Fruit fly (Drosophila melanogaster) whole organism, pupa: Measurements from ENCODE around the gene nompC.

Experiments
- CG10348 ChIP-seq: fragments of 200-800 bp; sonication (Bioruptor generic); IDR thresholded peaks from 2 replicates; pipeline ENCODE4 v1.3.6; 2022; ENCODE audit warnings: missing biosample characterization, missing genetic modification characterization
- CG12605 ChIP-seq: fragments of 200-800 bp; sonication (Bioruptor generic); IDR thresholded peaks from 2 replicates; pipeline ENCODE4 v1.3.6; 2022; ENCODE audit warnings: missing biosample characterization, missing genetic modification characterization
- CG13204 ChIP-seq: fragments of 200-800 bp; sonication (Bioruptor generic); optimal IDR thresholded peaks from 2 replicates; lab custom pipeline; 2018; ENCODE audit warnings: missing biosample characterization, mild to moderate bottlenecking, missing genetic modification characterization, moderate library complexity
- CG14655 ChIP-seq: fragments of 200-800 bp; sonication (Bioruptor generic); optimal IDR thresholded peaks from 3 replicates; lab custom pipeline; 2017; ENCODE audit warnings: mild to moderate bottlenecking, missing biosample characterization, missing genetic modification reagents, missing genetic modification characterization
- CG15710 ChIP-seq: fragments of 200-800 bp; sonication (Bioruptor generic); optimal IDR thresholded peaks from 2 replicates; lab custom pipeline; 2018; ENCODE audit warnings: missing biosample characterization, mild to moderate bottlenecking, missing genetic modification characterization, moderate library complexity
- CG17806 ChIP-seq: fragments of 200-800 bp; sonication (Bioruptor generic); optimal IDR thresholded peaks from 2 replicates; lab custom pipeline; 2018; ENCODE audit warnings: missing biosample characterization, mild to moderate bottlenecking, missing genetic modification characterization, moderate library complexity
- CG32121 ChIP-seq: fragments of 200-800 bp; sonication (Bioruptor generic); IDR thresholded peaks from 2 replicates; pipeline ENCODE4 v1.3.6; 2022; ENCODE audit warnings: missing biosample characterization, missing genetic modification characterization
- CG34367 ChIP-seq: fragments of 200-800 bp; sonication (Bioruptor generic); optimal IDR thresholded peaks from 2 replicates; lab custom pipeline; 2018; ENCODE audit warnings: missing biosample characterization, mild to moderate bottlenecking, missing genetic modification characterization
- CG4496 ChIP-seq: fragments of 200-800 bp; sonication (Bioruptor generic); IDR thresholded peaks from 3 replicates; pipeline ENCODE4 v1.3.6; 2022; ENCODE audit warnings: missing biosample characterization, missing genetic modification characterization
- CG8159 ChIP-seq: fragments of 200-800 bp; sonication (Bioruptor generic); optimal IDR thresholded peaks from 3 replicates; lab custom pipeline; 2018; ENCODE audit warnings: missing biosample characterization, mild to moderate bottlenecking, missing genetic modification characterization, moderate library complexity
- CG8301 ChIP-seq: fragments of 200-800 bp; sonication (Bioruptor generic); optimal IDR thresholded peaks from 2 replicates; lab custom pipeline; 2018; ENCODE audit warnings: missing biosample characterization, mild to moderate bottlenecking, missing genetic modification characterization
- CG9948 ChIP-seq: fragments of 200-800 bp; sonication (Bioruptor generic); optimal IDR thresholded peaks from 2 replicates; lab custom pipeline; 2018; ENCODE audit warnings: missing biosample characterization, mild to moderate bottlenecking, missing genetic modification characterization, moderate library complexity
- D1 ChIP-seq: fragments of 200-800 bp; sonication (Bioruptor generic); optimal IDR thresholded peaks from 2 replicates; lab custom pipeline; 2018; ENCODE audit warnings: missing biosample characterization, mild to moderate bottlenecking, missing genetic modification characterization, moderate library complexity
- EcR ChIP-seq: fragments of 200-800 bp; sonication (Bioruptor generic); optimal IDR thresholded peaks from 3 replicates; lab custom pipeline; 2019; ENCODE audit warnings: missing biosample characterization, missing genetic modification characterization, mild to moderate bottlenecking, moderate library complexity, missing genetic modification reagents
- Ets98B ChIP-seq: fragments of 200-800 bp; sonication (Bioruptor generic); IDR thresholded peaks from 2 replicates; pipeline ENCODE4 v1.3.6; 2022; ENCODE audit warnings: missing biosample characterization, missing genetic modification characterization
- Pif1A ChIP-seq: fragments of 200-800 bp; sonication (Bioruptor generic); optimal IDR thresholded peaks from 3 replicates; lab custom pipeline; 2016; ENCODE audit warnings: missing biosample characterization, missing genetic modification characterization
- Pif1B ChIP-seq: fragments of 200-800 bp; sonication (Bioruptor generic); optimal IDR thresholded peaks from 3 replicates; lab custom pipeline; 2016; ENCODE audit warnings: missing biosample characterization, missing genetic modification characterization
- Snoo ChIP-seq: fragments of 200-800 bp; sonication (Bioruptor generic); optimal IDR thresholded peaks from 3 replicates; lab custom pipeline; 2017; ENCODE audit warnings: missing biosample characterization, mild to moderate bottlenecking, missing genetic modification characterization, inconsistent platforms
- fd96Ca ChIP-seq: fragments of 200-800 bp; sonication (Bioruptor generic); IDR thresholded peaks from 3 replicates; pipeline ENCODE4 v1.3.6; 2022; ENCODE audit warnings: missing biosample characterization, missing genetic modification characterization
- gl ChIP-seq: fragments of 200-800 bp; sonication (Bioruptor generic); optimal IDR thresholded peaks from 2 replicates; lab custom pipeline; 2018; ENCODE audit warnings: missing biosample characterization, mild to moderate bottlenecking, missing genetic modification characterization
- rn ChIP-seq: fragments of 200-800 bp; sonication (Bioruptor generic); IDR thresholded peaks from 2 replicates; pipeline ENCODE4 v1.3.6; 2022; ENCODE audit warnings: missing biosample characterization, missing genetic modification characterization

Gene nompC

dm6 chr2L:5321014-5321413 lies 25.0 kb upstream of the nompC start:
- TF ChIP-seq CG8301 (no peak), CG8159 (tag; lab: Kevin White, UChicago) (no peak), CG10348 (GFP tag; lab: Robert Waterston, UW) (no peak), D1 (tag; lab: Kevin White, UChicago) (no peak), gl (tag; lab: Kevin White, UChicago) (no peak), CG4496 (no peak), Pif1A (no peak), CG17806 (tag; lab: Kevin White, UChicago) (no peak), Pif1B (no peak), CG9948 (tag; lab: Kevin White, UChicago) (no peak), rn (GFP tag; lab: Robert Waterston, UW) (no peak), CG14655 (GFP tag; lab: Kevin White, UChicago) (no peak), EcR (GFP tag; lab: Kevin White, UChicago) (no peak), CG15710 (tag; lab: Kevin White, UChicago) (no peak), Snoo (tag; lab: Kevin White, UChicago) (no peak), fd96Ca (GFP tag; lab: Robert Waterston, UW) (no peak), Ets98B (GFP tag; lab: Robert Waterston, UW) (no peak), CG12605 (no peak), CG13204 (GFP tag; lab: Kevin White, UChicago) (no peak), CG34367 (no peak)
- TF ChIP-seq, all 21 proteins: peak for 0

- peak; percentile 54 for TF ChIP-seq CG9948 (tag; lab: Kevin White, UChicago)
- peak; percentile 77 for TF ChIP-seq CG15710 (tag; lab: Kevin White, UChicago)
- no peak for TF ChIP-seq Pif1A
- TF ChIP-seq EcR (GFP tag; lab: Kevin White, UChicago), result peak; percentile 42
- peak; percentile 58 for TF ChIP-seq gl (tag; lab: Kevin White, UChicago)
- no peak for TF ChIP-seq D1 (tag; lab: Kevin White, UChicago)
- no peak for TF ChIP-seq CG8301
- no peak for TF ChIP-seq CG14655 (GFP tag; lab: Kevin White, UChicago)
- peak; percentile 95 for TF ChIP-seq fd96Ca (GFP tag; lab: Robert Waterston, UW)
- TF ChIP-seq CG34367, result peak; percentile 57
- TF ChIP-seq Pif1B, result peak; percentile 52
- peak; percentile 92 for TF ChIP-seq CG12605
- peak; percentile 94 for TF ChIP-seq CG4496
- peak; percentile 82 for TF ChIP-seq Snoo (tag; lab: Kevin White, UChicago)
- TF ChIP-seq CG8159 (tag; lab: Kevin White, UChicago), result peak; percentile 67
- TF ChIP-seq rn (GFP tag; lab: Robert Waterston, UW), result peak; percentile 85
- TF ChIP-seq CG32121 (GFP tag; lab: Robert Waterston, UW), result peak; percentile 94
- peak; percentile 58; the same call in 1 of the 2 replicates for TF ChIP-seq CG10348 (GFP tag; lab: Robert Waterston, UW)
- TF ChIP-seq Ets98B (GFP tag; lab: Robert Waterston, UW), result peak; percentile 94
- peak; percentile 63 for TF ChIP-seq CG17806 (tag; lab: Kevin White, UChicago)
- TF ChIP-seq CG13204 (GFP tag; lab: Kevin White, UChicago), result peak; percentile 60
- TF ChIP-seq, all 21 proteins: peak for 17
Measured at dm6 chr2L:5324958-5325850, 20.8 kb upstream of the nompC start.

dm6 chr2L:5326414-5327265 lies 19.4 kb upstream of the nompC start, which contains the start of the genes Ncoa6 and cype:
Gene Ncoa6, minus strand, starts transcription at chr2L:5326683.
Gene cype, plus strand, starts transcription at chr2L:5327227.
- TF ChIP-seq Pif1A, result no peak
- peak; percentile 26 for TF ChIP-seq CG14655 (GFP tag; lab: Kevin White, UChicago)
- peak; percentile 46 for TF ChIP-seq CG15710 (tag; lab: Kevin White, UChicago)
- peak; percentile 51 for TF ChIP-seq CG17806 (tag; lab: Kevin White, UChicago)
- TF ChIP-seq gl (tag; lab: Kevin White, UChicago), result no peak
- peak; percentile 25 for TF ChIP-seq Snoo (tag; lab: Kevin White, UChicago)
- TF ChIP-seq CG9948 (tag; lab: Kevin White, UChicago), result peak; percentile 33
- peak; percentile 14; the same call in 1 of the 3 replicates for TF ChIP-seq fd96Ca (GFP tag; lab: Robert Waterston, UW)
- TF ChIP-seq EcR (GFP tag; lab: Kevin White, UChicago), result no peak
- TF ChIP-seq rn (GFP tag; lab: Robert Waterston, UW), result no peak
- no peak for TF ChIP-seq CG12605
- peak; percentile 59; the same call in 1 of the 3 replicates for TF ChIP-seq CG4496
- peak; percentile 43; the same call in 1 of the 2 replicates for TF ChIP-seq CG32121 (GFP tag; lab: Robert Waterston, UW)
- peak; percentile 3 for TF ChIP-seq CG8301
- no peak for TF ChIP-seq Pif1B
- TF ChIP-seq CG34367, result peak; percentile 17
- no peak for TF ChIP-seq D1 (tag; lab: Kevin White, UChicago)
- TF ChIP-seq CG8159 (tag; lab: Kevin White, UChicago), result peak; percentile 52
- TF ChIP-seq CG13204 (GFP tag; lab: Kevin White, UChicago), result no peak
- TF ChIP-seq Ets98B (GFP tag; lab: Robert Waterston, UW), result peak; percentile 21
- TF ChIP-seq CG10348 (GFP tag; lab: Robert Waterston, UW), result no peak

dm6 chr2L:5327266-5327621 lies 18.8 kb upstream of the nompC start:
- TF ChIP-seq Ets98B (GFP tag; lab: Robert Waterston, UW) (no peak), EcR (GFP tag; lab: Kevin White, UChicago) (peak; percentile 43)
